Fruit fly (Drosophila melanogaster): ENCODE results near the gene aop.

DNA sequence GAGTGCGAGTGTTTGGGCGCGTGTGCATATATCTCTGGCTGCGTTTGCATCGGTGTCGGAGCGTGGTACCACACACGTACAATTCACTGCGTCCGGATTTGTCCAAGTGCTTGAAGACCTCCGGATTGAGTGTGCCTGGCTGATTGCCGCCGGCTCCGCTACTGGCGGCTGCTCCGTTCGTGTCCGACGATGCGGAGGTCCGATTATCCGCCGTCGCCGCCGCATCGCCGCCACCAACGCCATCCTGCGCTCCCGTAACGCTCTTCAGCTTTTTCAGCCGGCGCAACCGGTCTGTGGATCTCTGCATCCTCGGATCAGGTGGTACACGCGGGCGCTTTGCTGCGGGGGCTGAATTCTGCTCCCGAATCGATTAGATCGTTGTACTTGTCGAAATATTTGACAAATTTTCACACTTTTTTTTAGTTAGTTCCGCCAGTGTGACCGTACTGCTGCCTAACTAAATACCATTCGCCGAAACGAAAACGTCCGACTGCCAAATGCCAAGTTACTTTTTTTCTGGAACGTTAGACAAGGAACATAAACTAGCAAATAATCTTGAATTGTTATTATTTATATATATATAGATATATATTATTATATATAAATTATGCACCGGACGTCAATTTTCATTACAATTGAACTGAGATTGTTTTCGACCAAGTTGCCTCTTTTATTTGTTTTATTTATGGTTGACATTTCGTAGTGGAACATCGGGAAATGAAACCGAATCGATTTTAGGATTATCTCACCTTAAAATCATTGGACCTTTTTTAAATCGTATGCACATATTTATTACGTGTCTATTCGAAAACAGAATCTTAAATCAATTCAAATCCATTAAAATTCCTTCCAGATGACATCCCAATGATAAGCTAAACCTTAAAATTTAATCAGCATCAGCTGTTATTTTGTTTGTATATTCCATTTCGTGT lies 33.6 kb downstream of the aop start, which contains the start of gene tho2:
- no peak for TF ChIP-seq CTCF (optimal IDR thresholded peaks at IDR 0.05)
- no peak for TF ChIP-seq CG8478 (optimal IDR thresholded peaks at IDR 0.05)

Data from S2 (cell line).